Fruit fly (Drosophila melanogaster): Measurements from ENCODE around the gene Uvrag.

The Uvrag gene

DNA sequence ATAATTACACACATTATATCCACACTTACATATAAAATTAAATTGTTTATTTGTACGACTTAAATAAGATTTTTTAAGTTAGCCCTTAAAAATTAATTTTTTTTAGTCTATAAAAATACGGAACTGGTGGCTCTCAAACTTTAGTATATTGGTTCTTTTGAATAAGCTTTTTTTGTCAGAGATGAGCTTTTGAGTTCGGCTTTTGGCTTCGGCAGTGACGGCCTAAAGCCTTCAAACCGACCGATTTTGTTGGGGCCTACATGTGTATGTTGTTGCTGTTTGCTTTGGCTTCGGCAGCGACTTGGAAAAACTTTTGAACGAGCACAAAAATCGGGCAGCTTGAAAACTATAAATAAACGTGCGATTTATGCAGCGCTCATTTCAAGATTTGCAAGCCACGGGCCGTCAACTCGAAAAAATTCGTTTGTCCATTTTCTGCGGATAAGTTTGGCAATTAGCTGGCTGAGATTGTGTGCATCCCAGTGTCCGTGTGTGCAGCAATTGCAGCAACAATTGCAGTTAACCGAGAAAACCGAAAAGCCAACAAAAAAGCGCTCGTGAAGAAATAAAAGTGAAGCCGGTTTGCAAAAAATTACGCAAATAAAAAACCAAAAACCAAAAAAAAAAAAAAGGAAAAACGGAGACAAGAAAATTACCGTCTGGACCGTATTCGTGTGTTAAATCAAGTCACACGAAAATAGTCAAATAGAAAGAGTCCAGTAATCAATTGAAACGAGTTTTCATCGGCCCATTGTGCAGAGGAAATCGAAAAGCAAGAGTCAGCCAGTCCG lies 40.5 kb upstream of the Uvrag start, which contains the start of gene CG16820:
Gene CG16820 (plus strand): TSS at position 378 of the 791 bp plus-strand sequence.
- TF ChIP-seq Myc (optimal IDR thresholded peaks at IDR 0.05), result no peak
- TF ChIP-seq Sp1 (GFP tag; optimal IDR thresholded peaks at IDR 0.05), result no peak
- TF ChIP-seq Hr78 (GFP tag; optimal IDR thresholded peaks at IDR 0.05), result no peak
- no peak for TF ChIP-seq foxo (GFP tag; optimal IDR thresholded peaks at IDR 0.05)
- no peak for TF ChIP-seq Abd-B (GFP tag; optimal IDR thresholded peaks at IDR 0.05)
- TF ChIP-seq pan (optimal IDR thresholded peaks at IDR 0.05), result no peak
- TF ChIP-seq Hnf4 (GFP tag; optimal IDR thresholded peaks at IDR 0.05), result no peak
- no peak for TF ChIP-seq tai (GFP tag; optimal IDR thresholded peaks at IDR 0.05)
- no peak for TF ChIP-seq lola (GFP tag; optimal IDR thresholded peaks at IDR 0.05)
- no peak for TF ChIP-seq usp (GFP tag; optimal IDR thresholded peaks at IDR 0.05)
- no peak for TF ChIP-seq Dif (GFP tag; optimal IDR thresholded peaks at IDR 0.05; ENCODE audit: partially characterized antibody)
- no peak for TF ChIP-seq Rel (GFP tag; optimal IDR thresholded peaks at IDR 0.05)
- TF ChIP-seq Rel (tag; optimal IDR thresholded peaks at IDR 0.05), result no peak

DNA sequence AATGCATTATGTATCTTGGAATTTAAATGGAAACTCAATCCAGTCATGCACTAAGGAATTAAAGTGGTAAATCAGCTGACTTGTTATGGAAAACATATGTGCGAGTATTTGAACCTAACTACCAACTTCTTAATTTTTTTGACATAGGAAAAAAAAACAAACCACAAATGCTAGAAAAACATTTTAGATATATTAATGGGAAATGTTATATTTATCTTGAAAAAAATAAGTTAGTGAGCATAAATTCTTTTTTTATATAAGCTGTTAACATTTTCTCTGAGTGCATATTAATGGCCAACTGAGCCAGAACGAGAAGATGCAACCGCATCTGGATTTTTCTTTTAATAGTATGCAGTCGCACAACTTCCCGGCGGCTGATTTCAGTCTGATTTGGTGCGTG lies 35.4 kb upstream of the Uvrag start:
- TF ChIP-seq psq (GFP tag; optimal IDR thresholded peaks at IDR 0.05) (no peak), foxo (GFP tag; optimal IDR thresholded peaks at IDR 0.05) (no peak), h (GFP tag; optimal IDR thresholded peaks at IDR 0.05) (no peak), Hr83 (GFP tag; optimal IDR thresholded peaks at IDR 0.05; ENCODE audit: poor library complexity, severe bottlenecking) (no peak), pan (optimal IDR thresholded peaks at IDR 0.05) (no peak), ey (GFP tag; optimal IDR thresholded peaks at IDR 0.05) (no peak), dl (GFP tag; optimal IDR thresholded peaks at IDR 0.05; ENCODE audit: insufficient read depth in 1 of 2, partially characterized antibody in 2 of 2) (no peak), Vsx2 (GFP tag; optimal IDR thresholded peaks at IDR 0.05; ENCODE audit: partially characterized antibody) (no peak), Dif (GFP tag; optimal IDR thresholded peaks at IDR 0.05; ENCODE audit: partially characterized antibody) (no peak), fru (GFP tag; optimal IDR thresholded peaks at IDR 0.05) (no peak), Mio (GFP tag; optimal IDR thresholded peaks at IDR 0.05) (no peak), lola (GFP tag; optimal IDR thresholded peaks at IDR 0.05) (no peak), sv (GFP tag; optimal IDR thresholded peaks at IDR 0.05) (no peak), tai (GFP tag; optimal IDR thresholded peaks at IDR 0.05) (no peak), GATAd (GFP tag; optimal IDR thresholded peaks at IDR 0.05) (no peak), br (GFP tag; optimal IDR thresholded peaks at IDR 0.05) (no peak), sage (GFP tag; optimal IDR thresholded peaks at IDR 0.05) (no peak), Myc (optimal IDR thresholded peaks at IDR 0.05) (no peak), HLH106 (tag; optimal IDR thresholded peaks at IDR 0.05) (no peak)

DNA sequence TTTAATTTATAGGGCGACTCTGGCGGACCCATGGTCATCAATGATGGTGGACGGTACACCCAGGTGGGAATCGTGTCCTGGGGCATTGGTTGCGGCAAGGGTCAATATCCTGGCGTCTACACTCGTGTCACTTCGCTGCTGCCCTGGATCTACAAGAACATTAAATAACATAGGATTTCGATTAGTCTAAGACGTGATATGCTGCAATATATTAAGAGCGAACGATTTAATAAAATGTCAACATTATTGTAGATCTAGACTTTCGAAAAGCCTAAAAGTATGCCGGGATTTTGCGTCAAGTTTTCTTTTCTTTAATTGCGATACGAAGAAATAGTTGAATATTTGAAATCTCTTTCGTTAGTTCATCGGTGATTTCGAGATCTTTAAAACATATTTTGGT lies 29.4 kb upstream of the Uvrag start, which contains the start of gene Naa20B:
Gene Naa20B (plus strand): TSS at position 301 of the 400 bp plus-strand sequence.
- TF ChIP-seq sage (GFP tag; optimal IDR thresholded peaks at IDR 0.05) (no peak), jim (GFP tag; optimal IDR thresholded peaks at IDR 0.05) (no peak), brk (GFP tag; optimal IDR thresholded peaks at IDR 0.05) (no peak), Myc (optimal IDR thresholded peaks at IDR 0.05) (no peak), CG32264 (GFP tag; optimal IDR thresholded peaks at IDR 0.05) (no peak), pan (optimal IDR thresholded peaks at IDR 0.05) (no peak), Mio (GFP tag; optimal IDR thresholded peaks at IDR 0.05) (no peak), tai (GFP tag; optimal IDR thresholded peaks at IDR 0.05) (no peak), br (GFP tag; optimal IDR thresholded peaks at IDR 0.05) (no peak), Jra (GFP tag; optimal IDR thresholded peaks at IDR 0.05) (no peak), OdsH (GFP tag; optimal IDR thresholded peaks at IDR 0.05) (no peak), Sp1 (GFP tag; optimal IDR thresholded peaks at IDR 0.05) (no peak), GATAd (GFP tag; optimal IDR thresholded peaks at IDR 0.05) (no peak)

DNA sequence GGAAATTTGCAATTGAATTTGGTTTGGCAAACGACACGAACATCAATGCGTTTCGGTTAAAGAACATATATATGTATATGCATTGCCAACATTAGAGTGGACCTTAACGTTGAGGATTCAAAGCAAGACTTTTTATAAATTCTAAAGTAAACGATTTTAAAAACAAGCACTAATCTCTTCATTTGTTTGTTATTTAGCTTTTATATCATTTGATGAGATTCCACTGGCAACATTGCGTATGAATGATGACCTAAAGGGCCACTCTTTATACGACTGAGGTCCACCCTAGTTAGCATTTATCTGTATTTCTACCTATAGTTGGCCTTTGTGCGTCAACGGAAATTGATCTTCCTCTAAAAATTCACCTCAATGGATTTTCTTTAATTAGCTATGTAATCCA lies 27.9 kb upstream of the Uvrag start:
- TF ChIP-seq Jra (GFP tag; optimal IDR thresholded peaks at IDR 0.05), result no peak
- no peak for TF ChIP-seq GATAd (GFP tag; optimal IDR thresholded peaks at IDR 0.05)
- TF ChIP-seq Dfd (GFP tag; optimal IDR thresholded peaks at IDR 0.05), result no peak
- no peak for TF ChIP-seq OdsH (GFP tag; optimal IDR thresholded peaks at IDR 0.05)

DNA sequence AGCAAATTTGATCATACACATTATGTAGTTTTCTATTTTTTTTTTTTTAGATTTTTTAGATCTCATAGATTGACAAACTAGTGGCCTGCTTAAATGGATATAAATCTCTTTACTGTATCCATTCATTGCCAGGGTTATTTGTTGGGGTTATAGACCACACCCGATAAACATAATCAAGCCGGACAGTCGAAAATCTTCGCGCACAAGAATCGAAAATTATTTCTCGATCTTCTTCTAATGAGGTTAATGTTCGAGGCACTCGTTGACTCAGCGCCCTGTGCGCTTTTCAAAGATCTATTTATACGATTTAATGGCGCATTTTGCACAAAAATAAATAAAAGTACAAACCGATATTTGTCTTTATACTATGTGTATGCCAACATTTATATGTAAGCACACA lies 26.9 kb upstream of the Uvrag start, which contains the start of gene CG31730:
Gene CG31730 (minus strand): TSS at position 101 of the 400 bp plus-strand sequence.
- TF ChIP-seq dsf (GFP tag; optimal IDR thresholded peaks at IDR 0.05; ENCODE audit: borderline replicate concordance) (no peak), Hnf4 (GFP tag; optimal IDR thresholded peaks at IDR 0.05) (no peak), Rel (GFP tag; optimal IDR thresholded peaks at IDR 0.05) (no peak), Rel (tag; optimal IDR thresholded peaks at IDR 0.05) (no peak), usp (GFP tag; optimal IDR thresholded peaks at IDR 0.05) (no peak), fru (GFP tag; optimal IDR thresholded peaks at IDR 0.05) (no peak), OdsH (GFP tag; optimal IDR thresholded peaks at IDR 0.05) (no peak), br (GFP tag; optimal IDR thresholded peaks at IDR 0.05) (no peak), foxo (GFP tag; optimal IDR thresholded peaks at IDR 0.05) (no peak)

Measured in whole organism, wandering third instar larva.